Worm (Caenorhabditis elegans) whole organism, L3 larva: ENCODE measurements around the gene ubh-2.

Source experiments
- ama-1 ChIP-seq: fragments of 150-350 bp; optimal IDR thresholded peaks from 2 replicates; lab custom pipeline; 2018
- ceh-16 ChIP-seq: sonication (generic microtip); optimal IDR thresholded peaks from 2 replicates; lab custom pipeline; 2017; ENCODE audit warnings: missing biosample characterization, missing genetic modification characterization
- ceh-28 ChIP-seq: fragments of 150-350 bp; optimal IDR thresholded peaks from 2 replicates; lab custom pipeline; 2014; ENCODE audit warnings: missing biosample characterization, missing genetic modification reagents, missing genetic modification characterization
- ceh-82 ChIP-seq: fragments of 150-350 bp; optimal IDR thresholded peaks from 2 replicates; lab custom pipeline; 2014; ENCODE audit warnings: missing biosample characterization, missing genetic modification characterization
- elt-1 ChIP-seq: fragments of 150-350 bp; optimal IDR thresholded peaks from 2 replicates; lab custom pipeline; 2014; ENCODE audit warnings: missing biosample characterization, missing genetic modification characterization
- elt-2 ChIP-seq: sonication (generic microtip); optimal IDR thresholded peaks from 2 replicates; lab custom pipeline; 2016; ENCODE audit warnings: missing genetic modification reagents, mild to moderate bottlenecking, missing genetic modification characterization, missing compliant biosample characterization
- elt-3 ChIP-seq, 3 experiments: fragments of 150-350 bp in 1 of 3; sonication (generic microtip) in 2 of 3; optimal IDR thresholded peaks; 2 replicates in 2 of 3; 4 replicates in 1 of 3; lab custom pipeline; 2014 to 2017; ENCODE audit warnings: missing biosample characterization in 3 of 3, missing genetic modification characterization in 3 of 3
- fkh-2 ChIP-seq: fragments of 150-350 bp; optimal IDR thresholded peaks from 2 replicates; lab custom pipeline; 2014; ENCODE audit warnings: missing biosample characterization, missing genetic modification reagents, missing genetic modification characterization
- fos-1 ChIP-seq: fragments of 150-350 bp; optimal IDR thresholded peaks from 2 replicates; lab custom pipeline; 2014; ENCODE audit warnings: missing biosample characterization, missing genetic modification characterization
- hmg-11 ChIP-seq: sonication (generic microtip); optimal IDR thresholded peaks from 2 replicates; lab custom pipeline; 2016; ENCODE audit warnings: missing genetic modification characterization, missing compliant biosample characterization
- jun-1 ChIP-seq: fragments of 150-350 bp; optimal IDR thresholded peaks from 2 replicates; lab custom pipeline; 2014; ENCODE audit warnings: missing biosample characterization, missing genetic modification reagents, missing genetic modification characterization
- lin-15B ChIP-seq: fragments of 150-350 bp; optimal IDR thresholded peaks from 2 replicates; lab custom pipeline; 2014; ENCODE audit warnings: missing biosample characterization, missing genetic modification characterization
- lin-39 ChIP-seq: fragments of 150-350 bp; optimal IDR thresholded peaks from 2 replicates; lab custom pipeline; 2018; ENCODE audit warnings: missing biosample characterization, missing genetic modification reagents, missing genetic modification characterization
- lsy-12 ChIP-seq: sonication (generic microtip); optimal IDR thresholded peaks from 2 replicates; lab custom pipeline; 2016; ENCODE audit warnings: mild to moderate bottlenecking, missing genetic modification characterization, missing compliant biosample characterization
- mdl-1 ChIP-seq: fragments of 150-350 bp; optimal IDR thresholded peaks from 2 replicates; lab custom pipeline; 2014; ENCODE audit warnings: missing biosample characterization, missing genetic modification characterization
- nhr-11 ChIP-seq: fragments of 150-350 bp; optimal IDR thresholded peaks from 2 replicates; lab custom pipeline; 2014; ENCODE audit warnings: missing biosample characterization, missing genetic modification characterization
- nhr-12 ChIP-seq: fragments of 150-350 bp; optimal IDR thresholded peaks from 2 replicates; lab custom pipeline; 2014; ENCODE audit warnings: missing biosample characterization, missing genetic modification characterization
- nhr-23 ChIP-seq: fragments of 150-350 bp; optimal IDR thresholded peaks from 2 replicates; lab custom pipeline; 2014; ENCODE audit warnings: missing biosample characterization, missing genetic modification reagents, missing genetic modification characterization
- nhr-25 ChIP-seq: sonication (generic microtip); optimal IDR thresholded peaks from 2 replicates; lab custom pipeline; 2017; ENCODE audit warnings: missing biosample characterization, missing genetic modification characterization
- nhr-43 ChIP-seq: sonication (generic microtip); optimal IDR thresholded peaks from 2 replicates; lab custom pipeline; 2016; ENCODE audit warnings: mild to moderate bottlenecking, missing genetic modification characterization, missing compliant biosample characterization; ENCODE audit not compliant: poor library complexity, severe bottlenecking
- nhr-76 ChIP-seq: fragments of 150-350 bp; sonication (generic microtip); optimal IDR thresholded peaks from 5 replicates; lab custom pipeline; 2014; ENCODE audit warnings: missing biosample characterization, missing genetic modification characterization
- pha-4 ChIP-seq: fragments of 150-350 bp; optimal IDR thresholded peaks from 2 replicates; lab custom pipeline; 2014; ENCODE audit warnings: missing biosample characterization, missing genetic modification reagents, missing genetic modification characterization
- pqm-1 ChIP-seq: fragments of 150-350 bp; optimal IDR thresholded peaks from 2 replicates; lab custom pipeline; 2017; ENCODE audit warnings: missing biosample characterization, missing genetic modification characterization, inconsistent platforms
- sea-2 ChIP-seq: fragments of 150-350 bp; sonication (generic microtip); optimal IDR thresholded peaks from 4 replicates; lab custom pipeline; 2014; ENCODE audit warnings: missing biosample characterization, missing genetic modification reagents, missing genetic modification characterization
- skn-1 ChIP-seq: fragments of 150-350 bp; optimal IDR thresholded peaks from 2 replicates; lab custom pipeline; 2014; ENCODE audit warnings: missing biosample characterization, missing genetic modification characterization
- zag-1 ChIP-seq: fragments of 150-350 bp; optimal IDR thresholded peaks from 2 replicates; lab custom pipeline; 2014; ENCODE audit warnings: missing biosample characterization, missing genetic modification characterization
- ztf-11 ChIP-seq: fragments of 150-350 bp; optimal IDR thresholded peaks from 2 replicates; lab custom pipeline; 2014; ENCODE audit warnings: missing biosample characterization, missing genetic modification characterization
- ztf-4 ChIP-seq: fragments of 150-350 bp; optimal IDR thresholded peaks from 2 replicates; lab custom pipeline; 2014; ENCODE audit warnings: missing biosample characterization, missing genetic modification characterization

ubh-2 gene

ce11 chrV:6533030-6533429, 23.4 kb upstream of the ubh-2 start, which contains the start of gene hpo-26:
TSS of gene hpo-26 (minus strand) at chrV:6533060.
- TF ChIP-seq pha-4 (tag; lab: Kevin White, UChicago) (peak; percentile 90), nhr-11 (tag; lab: Kevin White, UChicago) (no peak), ceh-28 (tag; lab: Kevin White, UChicago) (peak; percentile 3), lin-15B (tag; lab: Kevin White, UChicago) (no peak), elt-2 (tag; lab: Kevin White, UChicago) (no peak)

ce11 chrV:6524757-6525156, 15.1 kb upstream of the ubh-2 start, which contains the start of gene acs-1:
TSS of gene acs-1 (plus strand) at chrV:6524989.
- peak; percentile 95 for TF ChIP-seq elt-2 (tag; lab: Kevin White, UChicago)
- TF ChIP-seq pqm-1 (tag; lab: Kevin White, UChicago) = peak; percentile 66
- no peak for TF ChIP-seq zag-1 (tag; lab: Kevin White, UChicago)

- no peak for TF ChIP-seq lsy-12
- TF ChIP-seq pqm-1 (tag; lab: Kevin White, UChicago) = peak; percentile 42
- TF ChIP-seq elt-2 (tag; lab: Kevin White, UChicago) = peak; percentile 89
- TF ChIP-seq, all 47 proteins: peak for 2
These were observed 13.4 kb upstream of the ubh-2 start for ce11 chrV:6522879-6523497.

ce11 chrV:6520385-6521080, 10.9 kb upstream of the ubh-2 start, which contains the start of the genes F46E10.2 and F46E10.18:
TSS of gene F46E10.2 (plus strand) at chrV:6520435.
TSS of gene F46E10.18 (plus strand) at chrV:6521030.
- TF ChIP-seq elt-3 (tag; optimal IDR thresholded peaks at IDR 0.05; lab: Kevin White, UChicago) (no peak), lin-15B (tag; lab: Kevin White, UChicago) (no peak)

- TF ChIP-seq sea-2 (GFP tag; lab: Kevin White, UChicago) (no peak), fos-1 (tag; lab: Kevin White, UChicago) (no peak), lin-15B (tag; lab: Kevin White, UChicago) (no peak), nhr-76 (tag; lab: Kevin White, UChicago) (no peak), nhr-12 (no peak), hmg-11 (tag; lab: Kevin White, UChicago) (no peak), elt-2 (tag; lab: Kevin White, UChicago) (no peak), ztf-11 (tag; lab: Kevin White, UChicago) (no peak), ztf-4 (no peak), skn-1 (tag; lab: Kevin White, UChicago) (no peak), nhr-23 (no peak), ama-1 (lab: Kevin White, UChicago) (no peak), fkh-2 (tag; lab: Kevin White, UChicago) (no peak), lsy-12 (no peak)
These were observed 8.5 kb upstream of the ubh-2 start, which contains the start of gene F46E10.3 for ce11 chrV:6518225-6518396. TSS of gene F46E10.3 (plus strand) at chrV:6518297.

ce11 chrV:6517305-6518224, 7.9 kb upstream of the ubh-2 start:
- no peak for TF ChIP-seq ceh-82 (tag; lab: Kevin White, UChicago)
- TF ChIP-seq nhr-25 (tag; lab: Kevin White, UChicago) = peak; percentile 86
- TF ChIP-seq nhr-11 (tag; lab: Kevin White, UChicago) = no peak
- TF ChIP-seq mdl-1 = peak; percentile 73
- peak; percentile 52 for TF ChIP-seq elt-1 (tag; lab: Kevin White, UChicago)
- TF ChIP-seq skn-1 (tag; lab: Kevin White, UChicago) = no peak
- TF ChIP-seq pha-4 (tag; lab: Kevin White, UChicago) = peak; percentile 72
- TF ChIP-seq nhr-23 = peak; percentile 37
- TF ChIP-seq pqm-1 (tag; lab: Kevin White, UChicago) = peak; percentile 18
- TF ChIP-seq ama-1 (lab: Kevin White, UChicago) = peak; percentile 74
- no peak for TF ChIP-seq ceh-16 (tag; lab: Kevin White, UChicago)
- peak; percentile 70 for TF ChIP-seq nhr-43 (tag; lab: Kevin White, UChicago)
- TF ChIP-seq ztf-11 (tag; lab: Kevin White, UChicago) = no peak
- peak; percentile 11 for TF ChIP-seq lin-39 (tag; lab: Kevin White, UChicago)
- peak; percentile 22 for TF ChIP-seq jun-1 (tag; lab: Kevin White, UChicago)
- TF ChIP-seq elt-2 (tag; lab: Kevin White, UChicago) = peak; percentile 35
